Worm (Caenorhabditis elegans) whole organism, L2 larva: ENCODE data around the gene K08E5.6.

ENCODE experiments used
- blmp-1 ChIP-seq: sonication (generic microtip); optimal IDR thresholded peaks from 2 replicates; lab custom pipeline; 2017; ENCODE audit warnings: missing genetic modification characterization, mild to moderate bottlenecking, missing compliant biosample characterization, antibody characterized with exemption, moderate library complexity; ENCODE audit not compliant: insufficient read depth
- lin-39 ChIP-seq: fragments of 150-350 bp; optimal IDR thresholded peaks from 2 replicates; lab custom pipeline; 2014; ENCODE audit warnings: missing biosample characterization, missing genetic modification reagents, missing genetic modification characterization
- mbf-1 ChIP-seq: sonication (generic microtip); optimal IDR thresholded peaks from 2 replicates; lab custom pipeline; 2017; ENCODE audit warnings: missing biosample characterization, missing genetic modification characterization
- nhr-11 ChIP-seq: fragments of 150-350 bp; optimal IDR thresholded peaks from 2 replicates; lab custom pipeline; 2014; ENCODE audit warnings: missing biosample characterization, missing genetic modification characterization
- nhr-12 ChIP-seq: fragments of 150-350 bp; optimal IDR thresholded peaks from 2 replicates; lab custom pipeline; 2014; ENCODE audit warnings: missing biosample characterization, missing genetic modification characterization
- nhr-25 ChIP-seq: fragments of 150-350 bp; sonication (generic microtip); optimal IDR thresholded peaks from 3 replicates; lab custom pipeline; 2014; ENCODE audit warnings: missing biosample characterization, missing genetic modification characterization

DNA sequence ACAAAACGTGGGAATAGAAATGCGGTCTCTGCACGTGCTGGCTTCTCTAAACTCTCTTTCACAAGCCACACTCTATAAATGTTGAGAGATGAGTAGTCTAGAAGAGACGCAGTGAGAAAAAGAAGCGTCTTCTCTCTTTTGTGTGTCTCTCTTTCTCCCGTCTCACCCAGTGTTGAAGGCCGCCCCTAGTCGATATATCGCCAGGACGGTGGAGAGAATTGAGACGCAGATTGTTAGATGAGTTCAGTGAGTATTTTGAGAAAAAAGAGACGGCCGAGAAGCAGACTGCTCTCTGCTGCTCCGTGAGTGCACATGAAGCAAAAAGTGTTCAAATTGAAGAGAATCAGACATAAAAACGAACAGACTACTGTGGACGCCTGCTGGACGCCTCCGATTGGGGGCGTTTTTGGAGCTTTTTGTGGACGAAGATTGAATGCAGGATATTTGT, 44.3 kb upstream of the K08E5.6 start:
- peak; percentile 77 for TF ChIP-seq nhr-25 (tag; lab: Kevin White, UChicago)
- no peak for TF ChIP-seq nhr-12 (tag; lab: Kevin White, UChicago)
- no peak for TF ChIP-seq mbf-1 (tag; lab: Kevin White, UChicago)
- no peak for TF ChIP-seq lin-39 (tag; lab: Kevin White, UChicago)
- peak; percentile 20 for TF ChIP-seq blmp-1
- no peak for TF ChIP-seq nhr-11 (tag; lab: Kevin White, UChicago)
